Worm (Caenorhabditis elegans) whole organism, L1 larva: ENCODE data around the gene F29G9.1.

ENCODE experiments used
- aha-1 ChIP-seq: fragments of 150-350 bp; optimal IDR thresholded peaks from 2 replicates; lab custom pipeline; 2014; ENCODE audit warnings: missing biosample characterization, missing genetic modification characterization
- elt-2 ChIP-seq: sonication (generic microtip); optimal IDR thresholded peaks from 2 replicates; lab custom pipeline; 2016; ENCODE audit warnings: missing genetic modification characterization, mild to moderate bottlenecking, inconsistent platforms, missing compliant biosample characterization, missing genetic modification reagents

DNA sequence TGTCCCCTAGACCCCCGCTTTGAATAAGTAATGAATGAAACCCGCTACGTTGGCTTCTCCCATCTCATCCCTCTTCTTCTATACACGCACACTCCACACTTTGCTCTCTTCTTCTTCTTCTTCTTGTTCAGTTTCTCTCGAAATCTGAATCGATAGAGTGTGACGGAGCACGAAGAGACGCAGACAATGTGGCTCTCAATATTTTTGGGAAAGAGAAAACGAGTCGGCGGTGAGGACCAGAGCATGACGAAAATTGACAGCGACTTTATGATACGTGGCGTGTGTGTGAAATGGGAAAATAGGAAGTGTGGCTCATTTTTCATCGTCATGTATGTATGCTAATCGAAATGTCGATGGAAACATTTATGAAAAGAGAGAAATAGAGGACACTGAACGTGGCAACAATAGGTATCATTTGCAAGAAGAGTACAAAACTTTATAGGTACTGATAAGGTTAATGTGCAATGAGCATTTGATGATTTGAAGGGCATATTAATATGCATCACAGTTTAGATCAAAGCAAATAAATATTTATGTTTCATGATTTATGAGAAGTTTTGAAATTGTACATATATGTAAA lies 47.3 kb upstream of the F29G9.1 start:
- no peak for TF ChIP-seq aha-1 (tag; lab: Kevin White, UChicago)
- peak; percentile 39 for TF ChIP-seq elt-2
